Fruit fly (Drosophila melanogaster) whole organism, larva: ENCODE data around the gene Elo68alpha.

ENCODE experiments used
- noc ChIP-seq: fragments of 200-800 bp; sonication (Bioruptor generic); optimal IDR thresholded peaks from 3 replicates; lab custom pipeline; 2019; ENCODE audit warnings: missing biosample characterization, mild to moderate bottlenecking, missing genetic modification characterization, moderate library complexity

The Elo68alpha gene

DNA sequence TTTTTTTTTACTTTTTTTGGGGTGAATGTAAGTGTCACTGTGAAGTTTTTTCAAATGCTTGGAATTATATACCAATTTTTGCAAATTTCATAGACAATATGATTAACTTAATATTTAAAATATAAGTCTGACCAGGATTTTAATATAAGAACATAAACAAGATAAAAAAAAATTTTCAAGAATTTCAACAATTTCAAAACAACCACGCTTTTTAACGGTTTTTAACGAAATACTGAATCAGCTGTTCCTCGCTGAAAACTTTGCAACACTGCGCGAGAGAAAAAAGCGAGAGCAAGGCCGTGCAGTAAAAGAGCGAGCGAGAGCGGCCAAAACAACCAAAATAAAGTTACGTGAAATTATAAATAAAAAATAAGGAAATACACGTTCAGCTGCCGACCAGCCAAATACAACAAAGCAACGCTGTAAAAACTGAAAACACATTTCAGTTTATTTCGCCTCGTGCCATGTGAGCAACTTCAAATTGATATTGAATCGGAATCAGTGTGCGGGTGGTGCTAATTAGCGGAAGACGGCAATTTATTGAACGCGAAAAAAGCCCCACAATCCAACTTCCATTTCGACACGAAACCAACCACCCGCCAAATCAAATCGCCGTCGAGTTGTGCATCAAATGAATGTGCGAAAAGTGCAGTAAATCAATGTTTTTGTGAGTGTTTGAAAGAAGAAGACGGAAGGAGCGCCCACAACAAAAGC is 6.5 kb downstream of the Elo68alpha start, which contains the start of the genes CG46439, Iyd and CG33947:
CG46439 (minus strand) TSS at position 51 of the 714 bp plus-strand sequence.
Iyd (minus strand) TSS at position 51 of the 714 bp plus-strand sequence.
CG33947 (plus strand) TSS at position 302 of the 714 bp plus-strand sequence.
- TF ChIP-seq noc (tag; lab: Kevin White, UChicago) = no peak

DNA sequence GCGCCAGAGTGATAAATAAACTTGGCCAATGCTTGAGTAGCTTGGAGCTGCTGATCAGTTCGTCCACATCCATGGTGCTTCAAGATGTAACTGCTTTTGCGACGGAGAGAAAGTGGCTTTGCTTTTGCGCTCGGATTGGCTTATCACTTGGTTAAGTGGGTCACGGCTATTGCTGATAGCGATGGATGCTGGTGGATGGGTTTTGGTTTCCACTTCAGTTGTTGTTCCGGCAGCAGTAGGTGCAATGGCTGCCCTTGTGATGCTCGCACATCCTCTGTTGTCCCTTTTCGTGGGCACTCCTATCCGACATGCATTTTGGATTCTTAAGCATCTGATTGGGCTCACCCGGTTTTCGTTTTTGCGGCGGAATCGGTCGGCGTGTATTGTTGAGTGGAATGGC is 8.6 kb downstream of the Elo68alpha start:
- TF ChIP-seq noc (tag; lab: Kevin White, UChicago) = no peak

DNA sequence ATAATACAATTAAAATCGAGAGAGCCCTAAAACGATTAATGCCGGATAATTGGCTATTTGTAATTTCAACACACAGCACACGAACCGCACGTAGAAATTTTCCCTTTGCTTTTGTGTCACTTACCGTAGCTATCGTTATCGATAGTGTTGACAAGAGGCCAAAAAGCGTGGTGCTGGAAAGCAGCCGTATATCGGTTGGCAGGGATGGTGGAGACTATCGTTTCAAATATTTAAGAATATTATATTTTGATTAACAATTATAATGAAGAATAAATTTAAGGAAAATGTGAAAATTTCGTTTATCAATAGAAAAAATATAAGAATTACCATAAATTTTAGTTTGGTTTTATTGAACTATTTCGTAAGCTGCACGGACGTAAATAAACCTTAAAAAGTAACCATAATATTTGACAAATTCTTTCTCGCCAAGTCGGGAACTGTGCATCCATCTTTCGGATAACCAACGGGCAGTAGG is 9.7 kb downstream of the Elo68alpha start, which contains the start of gene JIL-1:
JIL-1 (minus strand) TSS at position 148 of the 475 bp plus-strand sequence.
- peak; percentile 18 for TF ChIP-seq noc (tag; lab: Kevin White, UChicago)

DNA sequence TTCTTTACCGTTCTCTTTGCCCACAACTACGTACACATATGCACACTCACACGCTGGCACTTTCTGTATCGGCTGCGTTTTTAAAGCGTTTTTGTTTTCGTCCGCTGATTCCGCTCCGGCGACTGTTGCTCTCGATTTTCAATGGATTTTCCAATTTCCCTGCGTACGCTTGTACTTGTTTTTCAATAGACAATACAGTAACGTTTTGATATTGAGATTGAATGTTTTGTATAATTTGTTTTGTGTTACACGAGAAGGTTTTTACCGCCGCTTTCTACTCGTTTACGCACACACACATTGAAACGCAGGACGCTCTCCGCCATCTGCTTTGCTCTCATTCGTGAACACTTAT is 10.2 kb downstream of the Elo68alpha start:
- no peak for TF ChIP-seq noc (tag; lab: Kevin White, UChicago)

- TF ChIP-seq noc (tag; lab: Kevin White, UChicago) = peak; percentile 1
Measured at dm6 chr3L:11091943-11092609, 10.8 kb downstream of the Elo68alpha start.

dm6 chr3L:11089805-11090440 is 12.9 kb downstream of the Elo68alpha start:
- TF ChIP-seq noc (tag; lab: Kevin White, UChicago) = peak; percentile 81

DNA sequence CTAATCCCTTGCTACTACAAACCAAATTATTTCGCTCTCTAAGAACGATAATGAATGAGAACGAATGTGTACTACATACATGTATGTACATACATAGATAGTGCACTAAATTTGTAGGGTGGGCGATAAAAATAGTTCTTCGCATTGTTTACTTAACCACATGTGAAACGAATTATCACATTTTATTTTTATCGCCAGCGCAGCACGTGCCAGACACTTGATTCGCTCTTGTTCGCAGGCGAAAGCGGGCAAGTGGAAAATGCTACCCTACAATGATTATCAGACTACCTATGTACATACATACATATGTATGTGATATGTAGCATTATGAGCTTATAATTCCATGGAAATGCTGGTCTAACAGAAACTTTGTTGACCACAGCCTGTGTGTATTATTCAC is 17.0 kb downstream of the Elo68alpha start:
- TF ChIP-seq noc (tag; lab: Kevin White, UChicago) = no peak

dm6 chr3L:11084557-11085231 is 18.1 kb downstream of the Elo68alpha start:
- TF ChIP-seq noc (tag; lab: Kevin White, UChicago) = peak; percentile 93

- TF ChIP-seq noc (tag; lab: Kevin White, UChicago) = no peak
Measured at dm6 chr3L:11083605-11084004, 19.2 kb downstream of the Elo68alpha start.

dm6 chr3L:11074043-11074853 is 28.6 kb downstream of the Elo68alpha start, which contains the start of the genes Pfdn2 and Noc1:
TSS of gene Pfdn2 (minus strand) at chr3L:11074388.
TSS of gene Noc1 (plus strand) at chr3L:11074769.
- TF ChIP-seq noc (tag; lab: Kevin White, UChicago) = no peak

dm6 chr3L:11071057-11071456 is 31.8 kb downstream of the Elo68alpha start:
- no peak for TF ChIP-seq noc (tag; lab: Kevin White, UChicago)

DNA sequence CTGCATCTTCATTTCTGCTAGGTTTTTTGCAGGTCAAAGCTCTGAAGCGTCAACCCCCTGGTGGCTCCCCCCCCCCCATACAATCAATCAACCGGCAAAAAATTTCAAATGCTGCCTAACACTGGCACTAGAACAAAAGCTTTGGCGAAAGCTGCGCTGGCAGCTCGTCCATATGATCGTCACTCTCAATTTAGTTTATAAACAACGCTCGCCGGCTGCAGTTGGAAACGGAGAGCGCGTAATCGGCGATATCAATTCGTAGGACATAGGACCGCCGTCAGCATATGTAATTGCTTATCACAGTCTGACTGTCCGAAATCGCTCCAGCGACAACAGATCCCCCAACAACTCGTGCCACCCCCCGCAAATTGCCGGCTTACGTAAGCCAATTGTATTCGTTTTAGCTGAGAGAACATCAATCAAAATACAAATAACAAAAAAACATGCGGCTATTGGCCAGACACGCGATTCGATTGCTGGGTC is 32.4 kb downstream of the Elo68alpha start, which contains the start of gene Mocs1:
Mocs1 (plus strand) TSS at position 155 of the 483 bp plus-strand sequence.
- TF ChIP-seq noc (tag; lab: Kevin White, UChicago) = peak; percentile 67

dm6 chr3L:11069764-11070163 is 33.1 kb downstream of the Elo68alpha start, which contains the start of gene CG6310:
TSS of gene CG6310 (minus strand) at chr3L:11069864.
- TF ChIP-seq noc (tag; lab: Kevin White, UChicago) = no peak

- no peak for TF ChIP-seq noc (tag; lab: Kevin White, UChicago)
Measured at dm6 chr3L:11065850-11066249, 37.0 kb downstream of the Elo68alpha start.
